Worm (Caenorhabditis elegans): Measurements from ENCODE around the gene bbs-5.
"Not testable (repeated sequence)": the region's sequence is repeated elsewhere in the genome, so short reads cannot be mapped to it uniquely, and the experiment has no call there.

DNA sequence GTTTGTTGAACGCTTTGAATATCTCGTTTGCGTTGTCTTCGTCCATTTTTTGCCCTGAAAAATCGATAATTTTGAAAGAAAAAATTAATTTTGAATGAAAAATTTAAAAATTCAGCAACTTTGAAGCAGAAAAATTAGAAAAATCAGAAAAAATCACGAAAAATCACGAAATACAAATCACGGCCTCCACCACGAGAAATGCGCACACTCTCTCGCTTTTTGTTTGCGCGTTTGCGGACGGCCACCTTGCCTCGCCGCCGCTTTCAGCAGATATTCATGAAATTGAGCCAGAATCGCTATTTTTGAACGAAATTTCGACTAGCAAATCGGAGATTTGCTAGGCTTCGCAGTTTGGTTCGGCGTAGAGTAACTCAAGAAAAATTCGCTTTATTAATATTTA lies 5.2 kb upstream of the bbs-5 start, which contains the start of gene inpp-4B:
- TF ChIP-seq F13H6.1, crh-2 (tag; optimal IDR thresholded peaks at IDR 0.05): not testable (repeated sequence)
